Worm (Caenorhabditis elegans) whole organism, early embryonic: ENCODE data around the gene F28H6.7.

Experiments
- F13C5.2 ChIP-seq: sonication (generic microtip); optimal IDR thresholded peaks from 2 replicates; lab custom pipeline; 2017; ENCODE audit warnings: mild to moderate bottlenecking, missing genetic modification characterization, inconsistent platforms, missing compliant biosample characterization
- aly-1 ChIP-seq: sonication (generic microtip); optimal IDR thresholded peaks from 2 replicates; lab custom pipeline; 2016; ENCODE audit warnings: missing genetic modification characterization, missing compliant biosample characterization
- ama-1 ChIP-seq: fragments of 150-350 bp; optimal IDR thresholded peaks from 2 replicates; lab custom pipeline; 2014
- ceh-36 ChIP-seq: sonication (generic microtip); optimal IDR thresholded peaks from 2 replicates; lab custom pipeline; 2016; ENCODE audit warnings: missing genetic modification characterization, inconsistent platforms, missing compliant biosample characterization
- ets-7 ChIP-seq: sonication (generic microtip); optimal IDR thresholded peaks from 2 replicates; lab custom pipeline; 2016; ENCODE audit warnings: missing genotype, missing genetic modification characterization, missing compliant biosample characterization
- flt-1 ChIP-seq: fragments of 200-800 bp; sonication (Bioruptor generic); IDR thresholded peaks from 2 replicates; pipeline ENCODE4 v1.3.6; 2022; ENCODE audit warnings: missing genetic modification characterization, missing compliant biosample characterization
- hmbx-1 ChIP-seq: sonication (generic microtip); optimal IDR thresholded peaks from 2 replicates; lab custom pipeline; 2016; ENCODE audit warnings: mild to moderate bottlenecking, missing genetic modification characterization, missing compliant biosample characterization
- hmg-4 ChIP-seq: fragments of 200-800 bp; sonication (Bioruptor generic); optimal IDR thresholded peaks from 2 replicates; lab custom pipeline; 2018; ENCODE audit warnings: mild to moderate bottlenecking, missing genetic modification characterization, missing compliant biosample characterization
- pes-1 ChIP-seq: fragments of 200-800 bp; sonication (Bioruptor generic); IDR thresholded peaks from 2 replicates; pipeline ENCODE4 v1.3.6; 2022; ENCODE audit warnings: missing genetic modification reagents, missing genetic modification characterization, missing compliant biosample characterization
- scrt-1 ChIP-seq: fragments of 200-800 bp; sonication (Bioruptor generic); IDR thresholded peaks from 2 replicates; pipeline ENCODE4 v1.3.6; 2022; ENCODE audit warnings: missing genetic modification characterization, missing compliant biosample characterization
- sea-1 ChIP-seq: fragments of 200-800 bp; sonication (Bioruptor generic); conservative IDR thresholded peaks from 2 replicates; pipeline ENCODE4 v1.3.6; 2022; ENCODE audit warnings: missing genetic modification characterization, missing compliant biosample characterization

DNA sequence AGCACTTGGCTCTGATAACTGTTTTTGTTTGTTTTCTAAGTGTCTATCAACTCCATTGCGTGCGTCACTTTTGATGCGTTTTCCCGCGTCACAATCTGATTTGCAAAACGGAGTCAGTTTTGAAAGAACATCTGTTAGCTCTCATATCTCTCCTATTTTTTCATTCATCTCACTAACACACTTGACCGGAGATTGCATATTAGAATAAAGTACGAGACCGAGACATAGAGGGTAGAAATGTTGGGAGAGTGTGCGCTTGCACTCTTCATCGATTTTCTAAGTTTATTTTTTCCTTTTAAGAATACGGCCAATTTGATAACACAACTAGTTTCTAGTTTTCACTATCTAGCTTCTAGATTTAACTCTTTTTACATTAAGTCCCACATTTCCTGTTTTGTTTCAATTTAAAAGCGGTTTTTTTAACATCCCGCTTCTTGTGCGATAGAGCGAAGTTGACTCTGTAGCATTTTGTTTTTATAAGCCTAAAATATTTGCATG, 25.5 kb downstream of the F28H6.7 start:
- TF ChIP-seq ets-7 (tag; lab: Kevin White, UChicago) (no peak), F13C5.2 (tag; lab: Kevin White, UChicago) (no peak), aly-1 (tag; lab: Kevin White, UChicago) (no peak), ama-1 (no peak), scrt-1 (no peak), ceh-36 (no peak), flt-1 (GFP tag; lab: Robert Waterston, UW) (no peak), hmbx-1 (no peak), hmg-4 (GFP tag; lab: Kevin White, UChicago) (no peak), sea-1 (GFP tag; lab: Robert Waterston, UW) (no peak), pes-1 (GFP tag; lab: Robert Waterston, UW) (no peak)
